Worm (Caenorhabditis elegans) whole organism, late embryonic: ENCODE results near the gene srx-24.

Experiments used
- ahr-1 ChIP-seq: sonication (generic microtip); optimal IDR thresholded peaks from 2 replicates; lab custom pipeline; 2016; ENCODE audit warnings: missing genetic modification characterization, missing compliant biosample characterization
- ceh-34 ChIP-seq: sonication (generic microtip); optimal IDR thresholded peaks from 2 replicates; lab custom pipeline; 2016; ENCODE audit warnings: mild to moderate bottlenecking, missing genetic modification characterization, missing compliant biosample characterization
- ceh-48 ChIP-seq: sonication (generic microtip); optimal IDR thresholded peaks from 2 replicates; lab custom pipeline; 2016; ENCODE audit warnings: missing genetic modification characterization, inconsistent platforms, missing compliant biosample characterization
- ets-4 ChIP-seq: sonication (generic microtip); optimal IDR thresholded peaks from 2 replicates; lab custom pipeline; 2016; ENCODE audit warnings: missing genetic modification characterization, missing compliant biosample characterization
- hlh-30 ChIP-seq: sonication (generic microtip); optimal IDR thresholded peaks from 2 replicates; lab custom pipeline; 2017; ENCODE audit warnings: antibody characterized with exemption, missing genetic modification characterization, missing compliant biosample characterization; ENCODE audit not compliant: insufficient read depth
- nhr-11 ChIP-seq: fragments of 150-350 bp; optimal IDR thresholded peaks from 2 replicates; lab custom pipeline; 2014; ENCODE audit warnings: missing biosample characterization, missing genetic modification characterization
- pha-2 ChIP-seq: sonication (generic microtip); optimal IDR thresholded peaks from 2 replicates; lab custom pipeline; 2017; ENCODE audit warnings: mild to moderate bottlenecking, missing genetic modification characterization, missing compliant biosample characterization
- unc-55 ChIP-seq: sonication (generic microtip); optimal IDR thresholded peaks from 2 replicates; lab custom pipeline; 2017; ENCODE audit warnings: missing biosample characterization, missing genetic modification reagents, missing genetic modification characterization

- TF ChIP-seq hlh-30 (tag; lab: Kevin White, UChicago) (no peak), nhr-11 (tag; lab: Kevin White, UChicago) (no peak), ceh-48 (tag; lab: Kevin White, UChicago) (no peak), unc-55 (GFP tag; lab: Kevin White, UChicago) (no peak), ceh-34 (no peak), ets-4 (tag; lab: Kevin White, UChicago) (no peak), pha-2 (tag; lab: Kevin White, UChicago) (no peak), ahr-1 (tag; lab: Kevin White, UChicago) (no peak)
Measured at ce11 chrV:2759456-2759855, 9.6 kb upstream of the srx-24 start, which contains the start of gene srg-58.
